Fruit fly (Drosophila melanogaster): ENCODE measurements around the gene Jhbp6.
"Not testable (repeated sequence)": the region's sequence is repeated elsewhere in the genome, so short reads cannot be mapped to it uniquely, and the experiment has no call there.

The Jhbp6 gene

DNA sequence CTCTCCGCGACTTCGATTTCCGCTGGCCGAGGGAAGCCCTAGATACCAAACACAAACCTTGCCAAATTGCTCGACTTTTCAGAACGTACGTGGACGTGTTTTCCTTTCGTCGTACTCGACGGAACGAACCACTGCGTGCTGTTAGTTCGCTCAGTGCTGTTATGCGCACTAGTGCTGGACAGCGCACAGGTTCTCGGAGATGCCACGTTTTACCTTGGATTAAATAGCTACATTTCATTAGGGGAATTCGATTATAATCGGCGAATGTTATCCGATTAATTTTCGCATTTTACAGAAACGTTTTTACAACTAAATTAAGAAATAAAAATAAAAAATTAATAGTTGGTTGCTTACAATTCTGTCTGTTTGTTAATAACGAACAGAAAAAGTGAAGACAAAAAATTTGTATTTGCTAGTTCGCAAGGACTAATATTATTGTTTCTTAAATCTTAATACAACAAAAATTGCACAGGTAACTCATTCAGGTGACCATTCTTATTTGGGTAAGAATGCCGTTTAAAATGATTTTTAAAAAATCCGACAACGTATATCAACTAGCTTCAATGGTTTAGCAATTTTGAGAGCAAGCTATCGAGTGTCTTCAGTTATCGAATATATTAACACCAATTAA lies 47.5 kb downstream of the Jhbp6 start, which contains the start of the genes ArfGAP3 and CG32452 (continued):
- TF ChIP-seq topi (GFP tag; optimal IDR thresholded peaks at IDR 0.05) (peak; percentile 67), CG8119 (GFP tag; IDR thresholded peaks at IDR 0.05) (peak; percentile 63), CG8319 (GFP tag; optimal IDR thresholded peaks at IDR 0.05) (peak; percentile 45), Hr4 (GFP tag; optimal IDR thresholded peaks at IDR 0.05) (peak; percentile 76), spab (GFP tag; optimal IDR thresholded peaks at IDR 0.05) (no peak), Gug (GFP tag; IDR thresholded peaks at IDR 0.05) (peak; percentile 63), achi (GFP tag; optimal IDR thresholded peaks at IDR 0.05) (peak; percentile 71), CG6854 (GFP tag; optimal IDR thresholded peaks at IDR 0.05) (no peak), CG10631 (GFP tag; optimal IDR thresholded peaks at IDR 0.05) (peak; percentile 75), fd59A (GFP tag; optimal IDR thresholded peaks at IDR 0.05) (peak; percentile 6), OdsH (GFP tag; optimal IDR thresholded peaks at IDR 0.05) (peak; percentile 77), Met (GFP tag; optimal IDR thresholded peaks at IDR 0.05) (no peak), CG6163 (GFP tag; IDR thresholded peaks at IDR 0.05) (peak; percentile 78), CG7368 (GFP tag; optimal IDR thresholded peaks at IDR 0.05) (peak; percentile 43), Smox (GFP tag; optimal IDR thresholded peaks at IDR 0.05) (no peak), Sox15 (GFP tag; optimal IDR thresholded peaks at IDR 0.05) (peak; percentile 55), CG3032 (tag; optimal IDR thresholded peaks at IDR 0.05) (peak; percentile 62), dsx (GFP tag; optimal IDR thresholded peaks at IDR 0.05; ENCODE audit: poor library complexity, severe bottlenecking) (peak; percentile 45), CG4318 (GFP tag; optimal IDR thresholded peaks at IDR 0.05) (peak; percentile 51), CG1621 (tag; optimal IDR thresholded peaks at IDR 0.05) (peak; percentile 50), acj6 (GFP tag; optimal IDR thresholded peaks at IDR 0.05) (peak; percentile 73), Hr38 (GFP tag; optimal IDR thresholded peaks at IDR 0.05) (no peak), Eip78C (GFP tag) (peak; percentile 76)

DNA sequence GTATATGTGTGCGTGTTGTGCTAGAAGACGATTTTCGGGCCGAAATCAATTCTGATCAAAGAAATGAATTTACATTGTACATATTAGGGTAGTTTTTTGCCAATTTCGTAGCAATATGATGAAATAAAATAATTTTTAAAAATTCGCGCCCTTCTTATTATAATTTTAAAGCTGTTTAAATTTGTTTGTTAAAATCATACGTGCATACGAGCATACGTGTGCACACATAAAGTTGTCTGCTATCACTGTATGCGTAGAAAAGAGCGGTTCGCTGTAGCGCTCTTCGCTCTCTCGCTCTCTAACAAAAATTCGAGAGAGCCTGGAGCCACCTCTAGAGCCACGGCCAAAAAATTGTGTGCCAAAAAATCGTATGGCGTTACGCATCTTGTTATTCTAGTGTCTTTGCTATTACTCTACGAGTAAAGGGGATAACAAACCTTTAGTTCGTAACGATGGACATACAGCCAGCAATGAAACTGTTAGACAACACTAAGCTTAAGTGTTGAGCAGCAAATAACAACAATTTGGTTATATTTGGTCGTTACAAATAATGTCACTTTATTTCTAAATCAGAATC lies 51.0 kb downstream of the Jhbp6 start, which contains the start of gene mael:
Gene mael, plus strand, starts transcription at position 510 of the 577 bp plus-strand sequence.
- not testable (repeated sequence) for TF ChIP-seq CG1621 (tag; optimal IDR thresholded peaks at IDR 0.05); CG10669 (GFP tag; optimal IDR thresholded peaks at IDR 0.05); achi (GFP tag; optimal IDR thresholded peaks at IDR 0.05)

DNA sequence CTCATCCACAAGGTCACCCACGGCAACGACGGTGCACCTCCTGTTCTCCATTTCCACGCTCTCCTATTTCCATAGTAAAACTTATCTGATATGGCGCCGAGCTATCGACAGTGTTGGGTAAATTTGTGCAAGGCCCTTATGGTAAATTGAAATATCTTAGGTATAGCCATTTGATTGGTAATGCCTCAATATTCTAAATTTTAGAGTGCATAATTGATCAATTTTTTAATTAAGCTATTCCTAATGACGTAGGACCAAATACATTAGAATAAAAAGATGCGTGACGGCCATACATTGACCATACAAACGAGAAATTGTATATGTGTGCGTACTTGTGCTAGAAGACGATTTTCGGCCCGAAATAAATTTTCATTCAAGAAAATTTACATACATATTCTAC lies 52.2 kb downstream of the Jhbp6 start, which contains the start of gene CG14451:
Gene CG14451, minus strand, starts transcription at position 101 of the 400 bp plus-strand sequence.
- TF ChIP-seq dsx (GFP tag; optimal IDR thresholded peaks at IDR 0.05; ENCODE audit: poor library complexity, severe bottlenecking) (no peak), CG11294 (GFP tag; IDR thresholded peaks at IDR 0.05) (no peak), Smox (GFP tag; optimal IDR thresholded peaks at IDR 0.05) (no peak), CG11762 (GFP tag; optimal IDR thresholded peaks at IDR 0.05; ENCODE audit: insufficient read depth) (no peak), CG4318 (GFP tag; optimal IDR thresholded peaks at IDR 0.05) (no peak), CG31627 (GFP tag; optimal IDR thresholded peaks at IDR 0.05) (no peak), net (GFP tag; optimal IDR thresholded peaks at IDR 0.05) (no peak), esn (GFP tag; optimal IDR thresholded peaks at IDR 0.05) (no peak), fd85E (GFP tag; optimal IDR thresholded peaks at IDR 0.05) (no peak), CG6276 (GFP tag; optimal IDR thresholded peaks at IDR 0.05) (no peak), CG16779 (tag; optimal IDR thresholded peaks at IDR 0.05) (no peak), CG3919 (GFP tag; optimal IDR thresholded peaks at IDR 0.05) (no peak), Eip78C (GFP tag) (no peak), acj6 (GFP tag; optimal IDR thresholded peaks at IDR 0.05) (no peak), vri (GFP tag; optimal IDR thresholded peaks at IDR 0.05) (no peak), CG1621 (tag; optimal IDR thresholded peaks at IDR 0.05) (no peak), Gug (GFP tag; IDR thresholded peaks at IDR 0.05) (no peak), CG8632 (GFP tag; optimal IDR thresholded peaks at IDR 0.05) (no peak)

All from whole organism, prepupa.